Fruit fly (Drosophila melanogaster) whole organism, embryonic: ENCODE results near the gene Pfdn2.

Experiments used
- ATbp ChIP-seq: fragments of 200-800 bp; sonication (Bioruptor generic); optimal IDR thresholded peaks from 2 replicates; lab custom pipeline; 2017; ENCODE audit warnings: missing biosample characterization, mild to moderate bottlenecking, missing genetic modification characterization, missing genetic modification reagents
- Atf3 ChIP-seq: fragments of 200-800 bp; sonication (Bioruptor generic); optimal IDR thresholded peaks from 3 replicates; lab custom pipeline; 2016; ENCODE audit warnings: missing biosample characterization, missing genetic modification characterization
- CG11560 ChIP-seq: fragments of 200-800 bp; sonication (Bioruptor generic); IDR thresholded peaks from 3 replicates; pipeline ENCODE4 v1.3.6; 2022; ENCODE audit warnings: missing biosample characterization, missing genetic modification characterization
- CG12104 ChIP-seq: fragments of 200-800 bp; sonication (Bioruptor generic); optimal IDR thresholded peaks from 3 replicates; lab custom pipeline; 2016; ENCODE audit warnings: missing biosample characterization, missing genetic modification characterization
- CG14860 ChIP-seq: fragments of 200-800 bp; sonication (Bioruptor generic); IDR thresholded peaks from 3 replicates; pipeline ENCODE4 v1.3.6; 2022; ENCODE audit warnings: missing biosample characterization, missing genetic modification characterization; ENCODE audit not compliant: partially characterized antibody
- CG15479 ChIP-seq: fragments of 200-800 bp; sonication (Bioruptor generic); optimal IDR thresholded peaks from 3 replicates; lab custom pipeline; 2019; ENCODE audit warnings: missing biosample characterization, mild to moderate bottlenecking, missing genetic modification characterization, moderate library complexity
- CG16813 ChIP-seq: fragments of 200-800 bp; sonication (Bioruptor generic); IDR thresholded peaks from 3 replicates; pipeline ENCODE4 v1.3.6; 2022; ENCODE audit warnings: missing biosample characterization, missing genetic modification characterization; ENCODE audit not compliant: partially characterized antibody
- CG16815 ChIP-seq: fragments of 200-800 bp; sonication (Bioruptor generic); optimal IDR thresholded peaks from 3 replicates; lab custom pipeline; 2017; ENCODE audit warnings: missing biosample characterization, mild to moderate bottlenecking, missing genetic modification characterization
- CG17912 ChIP-seq: fragments of 200-800 bp; sonication (Bioruptor generic); optimal IDR thresholded peaks from 2 replicates; lab custom pipeline; 2018; ENCODE audit warnings: missing biosample characterization, mild to moderate bottlenecking, missing genetic modification characterization
- CG2678 ChIP-seq: fragments of 200-800 bp; sonication (Bioruptor generic); optimal IDR thresholded peaks from 3 replicates; lab custom pipeline; 2019; ENCODE audit warnings: missing biosample characterization, mild to moderate bottlenecking, missing genetic modification characterization, moderate library complexity
- CG2712 ChIP-seq: fragments of 200-800 bp; optimal IDR thresholded peaks from 3 replicates; lab custom pipeline; 2019; ENCODE audit warnings: missing biosample characterization, mild to moderate bottlenecking, missing genetic modification characterization, moderate library complexity
- CG3847 ChIP-seq: fragments of 200-800 bp; sonication (Bioruptor generic); IDR thresholded peaks from 2 replicates; pipeline ENCODE4 v1.3.6; 2022; ENCODE audit warnings: missing biosample characterization, missing genetic modification characterization
- CG43689 ChIP-seq: fragments of 200-800 bp; sonication (Bioruptor generic); IDR thresholded peaks from 2 replicates; pipeline ENCODE4 v1.3.6; 2022; ENCODE audit warnings: missing biosample characterization, missing genetic modification characterization
- CG4730 ChIP-seq: fragments of 200-800 bp; sonication (Bioruptor generic); IDR thresholded peaks from 2 replicates; pipeline ENCODE4 v1.3.6; 2022; ENCODE audit warnings: missing biosample characterization, missing genetic modification characterization
- CG6791 ChIP-seq: fragments of 200-800 bp; sonication (Bioruptor generic); IDR thresholded peaks from 3 replicates; pipeline ENCODE4 v1.3.6; 2022; ENCODE audit warnings: missing biosample characterization, missing genetic modification characterization; ENCODE audit not compliant: partially characterized antibody
- CHES-1-like ChIP-seq: fragments of 200-800 bp; sonication (Bioruptor generic); optimal IDR thresholded peaks from 2 replicates; lab custom pipeline; 2016; ENCODE audit warnings: missing biosample characterization, missing genetic modification characterization
- CoRest ChIP-seq: fragments of 200-800 bp; sonication (Bioruptor generic); optimal IDR thresholded peaks from 3 replicates; lab custom pipeline; 2018; ENCODE audit warnings: missing biosample characterization, mild to moderate bottlenecking, missing genetic modification characterization, moderate library complexity
- Dip2 ChIP-seq: fragments of 200-800 bp; sonication (Bioruptor generic); IDR thresholded peaks from 2 replicates; pipeline ENCODE4 v1.3.6; 2022; ENCODE audit warnings: missing biosample characterization, missing genetic modification characterization
- Dip3 ChIP-seq: fragments of 200-800 bp; sonication (Bioruptor generic); optimal IDR thresholded peaks from 3 replicates; lab custom pipeline; 2016; ENCODE audit warnings: missing biosample characterization, missing genetic modification characterization
- E2f1 ChIP-seq: fragments of 200-800 bp; sonication (Bioruptor generic); IDR thresholded peaks from 2 replicates; pipeline ENCODE4 v1.3.6; 2022; ENCODE audit warnings: missing biosample characterization, missing genetic modification characterization
- HmgD ChIP-seq: fragments of 200-800 bp; sonication (Bioruptor generic); optimal IDR thresholded peaks from 3 replicates; lab custom pipeline; 2016; ENCODE audit warnings: missing biosample characterization, missing genetic modification characterization
- Hsf ChIP-seq: fragments of 200-800 bp; sonication (Bioruptor generic); optimal IDR thresholded peaks from 3 replicates; lab custom pipeline; 2016; ENCODE audit warnings: missing biosample characterization, missing genetic modification characterization
- Med ChIP-seq: fragments of 200-800 bp; sonication (Bioruptor generic); peaks from one replicate; lab custom pipeline; 2016; ENCODE audit warnings: missing biosample characterization, missing genetic modification characterization, mild to moderate bottlenecking, inconsistent platforms, moderate library complexity
- Ptx1 ChIP-seq: fragments of 200-800 bp; sonication (Bioruptor generic); IDR thresholded peaks from 2 replicates; pipeline ENCODE4 v1.3.6; 2022; ENCODE audit warnings: missing biosample characterization, missing genetic modification characterization
- Taf1 ChIP-seq: fragments of 200-800 bp; sonication (Bioruptor generic); IDR thresholded peaks from 2 replicates; pipeline ENCODE4 v1.3.6; 2022; ENCODE audit warnings: missing biosample characterization, missing genetic modification characterization
- amos ChIP-seq: fragments of 200-800 bp; sonication (Bioruptor generic); IDR thresholded peaks from 2 replicates; pipeline ENCODE4 v1.3.6; 2022; ENCODE audit warnings: missing biosample characterization, missing genetic modification characterization; ENCODE audit not compliant: partially characterized antibody
- ara ChIP-seq: fragments of 200-800 bp; sonication (Bioruptor generic); IDR thresholded peaks from 2 replicates; pipeline ENCODE4 v1.3.6; 2022; ENCODE audit warnings: missing biosample characterization, missing genetic modification characterization
- ase ChIP-seq: fragments of 200-800 bp; sonication (Bioruptor generic); IDR thresholded peaks from 3 replicates; pipeline ENCODE4 v1.3.6; 2022; ENCODE audit warnings: missing biosample characterization, missing genetic modification characterization
- bbx ChIP-seq: fragments of 200-800 bp; sonication (Bioruptor generic); IDR thresholded peaks from 2 replicates; pipeline ENCODE4 v1.3.6; 2022; ENCODE audit warnings: missing biosample characterization, missing genetic modification characterization; ENCODE audit not compliant: partially characterized antibody
- btn ChIP-seq: fragments of 200-800 bp; sonication (Bioruptor generic); optimal IDR thresholded peaks from 2 replicates; lab custom pipeline; 2016; ENCODE audit warnings: missing biosample characterization, missing genetic modification characterization
- chn ChIP-seq: fragments of 200-800 bp; sonication (Bioruptor generic); optimal IDR thresholded peaks from 2 replicates; lab custom pipeline; 2016; ENCODE audit warnings: missing biosample characterization, missing genetic modification characterization
- dmrt11E ChIP-seq: fragments of 200-800 bp; sonication (Bioruptor generic); optimal IDR thresholded peaks from 3 replicates; lab custom pipeline; 2018; ENCODE audit warnings: missing biosample characterization, mild to moderate bottlenecking, missing genetic modification characterization, moderate library complexity
- dmrt99B ChIP-seq: fragments of 200-800 bp; sonication (Bioruptor generic); optimal IDR thresholded peaks from 2 replicates; lab custom pipeline; 2018; ENCODE audit warnings: missing biosample characterization, mild to moderate bottlenecking, missing genetic modification characterization, moderate library complexity
- dysf ChIP-seq: fragments of 200-800 bp; sonication (Bioruptor generic); IDR thresholded peaks from 3 replicates; pipeline ENCODE4 v1.3.6; 2022; ENCODE audit warnings: missing biosample characterization, missing genetic modification characterization
- en ChIP-seq: fragments of 200-800 bp; sonication (Bioruptor generic); optimal IDR thresholded peaks from 2 replicates; lab custom pipeline; 2016; ENCODE audit warnings: missing biosample characterization, missing genetic modification characterization
- hbn ChIP-seq: fragments of 200-800 bp; sonication (Bioruptor generic); IDR thresholded peaks from 2 replicates; pipeline ENCODE4 v1.3.6; 2022; ENCODE audit warnings: missing biosample characterization, missing genetic modification characterization; ENCODE audit not compliant: partially characterized antibody
- ind ChIP-seq: fragments of 200-800 bp; sonication (Bioruptor generic); optimal IDR thresholded peaks from 3 replicates; lab custom pipeline; 2016; ENCODE audit warnings: missing biosample characterization, missing genetic modification characterization
- knrl ChIP-seq: fragments of 200-800 bp; sonication (Bioruptor generic); IDR thresholded peaks from 3 replicates; pipeline ENCODE4 v1.3.6; 2022; ENCODE audit warnings: missing biosample characterization, missing genetic modification characterization; ENCODE audit not compliant: partially characterized antibody
- lbe ChIP-seq: fragments of 200-800 bp; sonication (Bioruptor generic); optimal IDR thresholded peaks from 2 replicates; lab custom pipeline; 2016; ENCODE audit warnings: missing biosample characterization, mild to moderate bottlenecking, missing genetic modification characterization
- nerfin-2 ChIP-seq: fragments of 200-800 bp; sonication (Bioruptor generic); IDR thresholded peaks from 2 replicates; pipeline ENCODE4 v1.3.6; 2022; ENCODE audit warnings: missing biosample characterization, missing genetic modification characterization; ENCODE audit not compliant: partially characterized antibody
- nom ChIP-seq: fragments of 200-800 bp; sonication (Bioruptor generic); optimal IDR thresholded peaks from 2 replicates; lab custom pipeline; 2017; ENCODE audit warnings: missing biosample characterization, missing genetic modification characterization, mild to moderate bottlenecking, moderate library complexity, missing genetic modification reagents
- odd ChIP-seq: fragments of 200-800 bp; sonication (Bioruptor generic); optimal IDR thresholded peaks from 2 replicates; lab custom pipeline; 2017; ENCODE audit warnings: missing biosample characterization, mild to moderate bottlenecking, missing genetic modification characterization
- phol ChIP-seq: fragments of 200-800 bp; sonication (Bioruptor generic); optimal IDR thresholded peaks from 3 replicates; lab custom pipeline; 2018; ENCODE audit warnings: missing biosample characterization, mild to moderate bottlenecking, missing genetic modification characterization, moderate library complexity
- pum ChIP-seq: fragments of 200-800 bp; sonication (Bioruptor generic); optimal IDR thresholded peaks from 2 replicates; lab custom pipeline; 2016; ENCODE audit warnings: missing biosample characterization, missing genetic modification characterization
- row ChIP-seq: fragments of 200-800 bp; sonication (Bioruptor generic); IDR thresholded peaks from 3 replicates; pipeline ENCODE4 v1.3.6; 2022; ENCODE audit warnings: missing biosample characterization, missing genetic modification characterization
- sc ChIP-seq, 3 experiments: fragments of >200 bp in 2 of 3; fragments of 200-800 bp in 1 of 3; sonication (Bioruptor generic) in 1 of 3; optimal IDR thresholded peaks; 2 replicates in 2 of 3; 3 replicates in 1 of 3; lab custom pipeline; 2017; ENCODE audit warnings: mild to moderate bottlenecking in 1 of 3, missing biosample characterization in 1 of 3, missing genetic modification characterization in 1 of 3, missing genetic modification reagents in 1 of 3
- so ChIP-seq: fragments of 200-800 bp; sonication (Bioruptor generic); IDR thresholded peaks from 3 replicates; pipeline ENCODE4 v1.3.6; 2022; ENCODE audit warnings: missing biosample characterization, missing genetic modification characterization
- sqz ChIP-seq: fragments of 200-800 bp; sonication (Bioruptor generic); optimal IDR thresholded peaks from 3 replicates; lab custom pipeline; 2018; ENCODE audit warnings: missing biosample characterization, mild to moderate bottlenecking, missing genetic modification characterization
- yki ChIP-seq: fragments of >200 bp; optimal IDR thresholded peaks from 3 replicates; lab custom pipeline; 2018
- zen ChIP-seq: fragments of 200-800 bp; sonication (Bioruptor generic); optimal IDR thresholded peaks from 3 replicates; lab custom pipeline; 2018; ENCODE audit warnings: missing biosample characterization, mild to moderate bottlenecking, missing genetic modification characterization, moderate library complexity

Pfdn2 gene

DNA sequence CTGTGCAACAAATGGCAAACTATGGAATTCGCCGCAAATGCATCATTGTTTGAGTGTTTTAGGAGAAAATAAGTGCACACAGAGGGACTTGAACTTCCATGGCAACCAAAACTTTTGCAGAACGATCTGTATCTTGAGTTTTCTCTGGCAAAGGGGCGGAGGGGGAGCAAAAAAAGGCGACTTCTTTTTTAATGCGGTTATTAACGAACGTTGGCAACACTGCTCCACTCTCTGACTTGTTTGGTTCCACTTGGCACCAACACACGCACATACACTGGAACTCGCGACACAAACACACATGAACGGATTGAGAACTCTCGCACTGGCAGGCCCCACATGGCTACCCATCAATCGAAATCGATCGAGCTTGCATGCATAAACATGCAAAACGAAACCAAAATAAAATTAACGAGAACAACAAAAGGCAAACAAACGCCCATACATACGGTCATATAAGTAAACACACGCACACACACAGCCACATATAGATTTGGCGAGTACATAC, 45.3 kb upstream of the Pfdn2 start (continued):
- TF ChIP-seq sqz (GFP tag; lab: Kevin White, UChicago) (no peak), CG16813 (GFP tag; lab: Robert Waterston, UW) (0 out of 3 replicates have a peak, but pooled peaks have one; percentile 13), row (GFP tag; lab: Robert Waterston, UW) (peak; percentile 44), CG16815 (GFP tag; lab: Kevin White, UChicago) (no peak), CG6791 (GFP tag; lab: Robert Waterston, UW) (0 out of 3 replicates have a peak, but pooled peaks have one; percentile 37), odd (GFP tag; lab: Kevin White, UChicago) (no peak), CHES-1-like (GFP tag; lab: Kevin White, UChicago) (no peak), yki (lab: Kevin White, UChicago) (no peak), ind (no peak), E2f1 (no peak), knrl (GFP tag; lab: Robert Waterston, UW) (no peak), CG43689 (GFP tag; lab: Robert Waterston, UW) (no peak), HmgD (GFP tag; lab: Kevin White, UChicago) (no peak), CG17912 (no peak), phol (tag; lab: Kevin White, UChicago) (no peak), chn (GFP tag; lab: Kevin White, UChicago) (peak; percentile 33), Ptx1 (GFP tag; lab: Robert Waterston, UW) (0 out of 2 replicates have a peak, but pooled peaks have one; percentile 24), nom (GFP tag; lab: Kevin White, UChicago) (no peak), sc (optimal IDR thresholded peaks at IDR 0.05; lab: Kevin White, UChicago) (no peak), sc (GFP tag; optimal IDR thresholded peaks at IDR 0.05; lab: Kevin White, UChicago) (no peak), dmrt11E (tag; lab: Kevin White, UChicago) (no peak), pum (GFP tag; lab: Kevin White, UChicago) (no peak), CG11560 (tag; lab: Robert Waterston, UW) (no peak), btn (GFP tag; lab: Kevin White, UChicago) (no peak), CoRest (tag; lab: Kevin White, UChicago) (no peak), CG4730 (GFP tag; lab: Robert Waterston, UW) (0 out of 2 replicates have a peak, but pooled peaks have one; percentile 10), CG3847 (GFP tag; lab: Robert Waterston, UW) (no peak), amos (GFP tag; lab: Robert Waterston, UW) (no peak), dmrt99B (tag; lab: Kevin White, UChicago) (no peak), Dip3 (GFP tag; lab: Kevin White, UChicago) (no peak), zen (tag; lab: Kevin White, UChicago) (no peak), en (no peak), Hsf (GFP tag; lab: Kevin White, UChicago) (no peak), nerfin-2 (no peak), CG15479 (GFP tag; lab: Kevin White, UChicago) (no peak), CG2678 (tag; lab: Kevin White, UChicago) (no peak), ara (GFP tag; lab: Robert Waterston, UW) (no peak), ase (GFP tag; lab: Robert Waterston, UW) (no peak), CG14860 (GFP tag; lab: Robert Waterston, UW) (no peak), CG2712 (no peak), so (no peak), Taf1 (GFP tag; lab: Robert Waterston, UW) (no peak), Atf3 (no peak), CG12104 (GFP tag; lab: Kevin White, UChicago) (no peak), Med (peak; percentile 58), ATbp (GFP tag; lab: Kevin White, UChicago) (no peak), lbe (GFP tag; lab: Kevin White, UChicago) (no peak), hbn (GFP tag; lab: Robert Waterston, UW) (no peak), dysf (GFP tag; lab: Robert Waterston, UW) (peak; percentile 38; the same call in 1 of the 3 replicates), bbx (GFP tag; lab: Robert Waterston, UW) (peak; percentile 49), Dip2 (GFP tag; lab: Robert Waterston, UW) (no peak)
